Worm (Caenorhabditis elegans): ENCODE measurements around the gene C28G1.2.

- TF ChIP-seq elt-1 (tag; optimal IDR thresholded peaks at IDR 0.05; ENCODE audit: borderline replicate concordance, insufficient read depth) (no peak), nhr-28 (tag; optimal IDR thresholded peaks at IDR 0.05) (no peak), ceh-43 (GFP tag; optimal IDR thresholded peaks at IDR 0.05) (no peak)
Observed at ce11 chrX:8786687-8787086, 49.1 kb upstream of the C28G1.2 start.
